Worm (Caenorhabditis elegans) whole organism, L4 larva: ENCODE data around the gene F35D2.6.

Source experiments
- D1046.2 ChIP-seq: fragments of 200-800 bp; sonication (Bioruptor generic); IDR thresholded peaks from 2 replicates; pipeline ENCODE4 v1.3.6; 2022; ENCODE audit warnings: missing genetic modification characterization, missing compliant biosample characterization
- F10B5.3 ChIP-seq: sonication (generic microtip); optimal IDR thresholded peaks from 2 replicates; lab custom pipeline; 2016; ENCODE audit warnings: mild to moderate bottlenecking, missing genetic modification characterization, missing compliant biosample characterization
- F37D6.2 ChIP-seq: sonication (generic microtip); optimal IDR thresholded peaks from 2 replicates; lab custom pipeline; 2016; ENCODE audit warnings: mild to moderate bottlenecking, missing genetic modification characterization, missing compliant biosample characterization
- F44E2.7 ChIP-seq: fragments of 200-800 bp; sonication (Bioruptor generic); IDR thresholded peaks from 2 replicates; pipeline ENCODE4 v2.1.2; 2022; ENCODE audit warnings: missing genetic modification characterization, missing compliant biosample characterization
- F49E8.2 ChIP-seq: sonication (generic microtip); optimal IDR thresholded peaks from 2 replicates; lab custom pipeline; 2016; ENCODE audit warnings: missing compliant biosample characterization, mild to moderate bottlenecking, missing genetic modification characterization, borderline replicate concordance
- R02D3.7 ChIP-seq: fragments of 150-350 bp; sonication (generic microtip); optimal IDR thresholded peaks from 3 replicates; lab custom pipeline; 2014; ENCODE audit warnings: missing biosample characterization, missing genetic modification characterization
- Y48G9A.11 ChIP-seq: fragments of 200-800 bp; sonication (Bioruptor generic); IDR thresholded peaks from 2 replicates; pipeline ENCODE4 v1.3.6; 2022; ENCODE audit warnings: missing genetic modification reagents, missing genetic modification characterization, missing compliant biosample characterization
- Y75B8A.6 ChIP-seq: fragments of 200-800 bp; sonication (Bioruptor generic); IDR thresholded peaks from 2 replicates; pipeline ENCODE4 v1.3.6; 2022; ENCODE audit warnings: missing genetic modification reagents, missing genetic modification characterization, missing compliant biosample characterization
- ZK546.5 ChIP-seq, 2 experiments: sonication (generic microtip); optimal IDR thresholded peaks; 2 replicates each; lab custom pipeline; 2017; ENCODE audit warnings: missing biosample characterization in 2 of 2, missing genetic modification characterization in 2 of 2
- ama-1 ChIP-seq: fragments of 150-350 bp; optimal IDR thresholded peaks from 2 replicates; lab custom pipeline; 2014; ENCODE audit warnings: inconsistent platforms, mixed read lengths
- ceh-20 ChIP-seq: fragments of 200-800 bp; sonication (Bioruptor generic); IDR thresholded peaks from 2 replicates; pipeline ENCODE4 v1.3.6; 2022; ENCODE audit warnings: missing genetic modification reagents, missing genetic modification characterization, missing compliant biosample characterization
- ceh-28 ChIP-seq: fragments of 150-350 bp; optimal IDR thresholded peaks from 2 replicates; lab custom pipeline; 2014; ENCODE audit warnings: missing biosample characterization, missing genetic modification reagents, missing genetic modification characterization
- ceh-62 ChIP-seq: sonication (generic microtip); optimal IDR thresholded peaks from 2 replicates; lab custom pipeline; 2017; ENCODE audit warnings: missing biosample characterization, missing genetic modification characterization
- ceh-82 ChIP-seq: sonication (generic microtip); optimal IDR thresholded peaks from 2 replicates; lab custom pipeline; 2017; ENCODE audit warnings: missing biosample characterization, missing genetic modification characterization
- ces-1 ChIP-seq: fragments of 150-350 bp; sonication (generic microtip); optimal IDR thresholded peaks from 4 replicates; lab custom pipeline; 2014; ENCODE audit warnings: missing biosample characterization, missing genetic modification reagents, missing genetic modification characterization
- cey-2 ChIP-seq: sonication (generic microtip); optimal IDR thresholded peaks from 3 replicates; lab custom pipeline; 2017; ENCODE audit warnings: missing genetic modification characterization, mild to moderate bottlenecking, missing compliant biosample characterization, antibody characterized with exemption, borderline replicate concordance; ENCODE audit not compliant: insufficient read depth
- ctbp-1 ChIP-seq: fragments of 200-800 bp; sonication (Bioruptor generic); IDR thresholded peaks from 2 replicates; pipeline ENCODE4 v1.3.6; 2022; ENCODE audit warnings: missing genetic modification reagents, missing genetic modification characterization, missing compliant biosample characterization
- daf-16 ChIP-seq, 3 experiments: sonication (generic microtip); optimal IDR thresholded peaks; 2 replicates each; lab custom pipeline; 2016 to 2017; ENCODE audit warnings: missing genetic modification characterization in 3 of 3, missing genetic modification reagents in 3 of 3, mild to moderate bottlenecking in 2 of 3, missing compliant biosample characterization in 2 of 3, missing biosample characterization in 1 of 3, moderate library complexity in 1 of 3
- daf-19 ChIP-seq: fragments of 200-800 bp; sonication (Bioruptor generic); conservative IDR thresholded peaks from 2 replicates; pipeline ENCODE4 v1.3.6; 2022; ENCODE audit warnings: missing genetic modification characterization, missing compliant biosample characterization
- dmd-6 ChIP-seq: fragments of 200-800 bp; sonication (Bioruptor generic); IDR thresholded peaks from 2 replicates; pipeline ENCODE4 v1.3.6; 2022; ENCODE audit warnings: missing genetic modification reagents, missing genetic modification characterization, missing compliant biosample characterization
- dmd-8 ChIP-seq: fragments of 200-800 bp; sonication (Bioruptor generic); IDR thresholded peaks from 2 replicates; pipeline ENCODE4 v1.3.6; 2022; ENCODE audit warnings: missing genetic modification characterization, missing compliant biosample characterization
- egl-43 ChIP-seq: fragments of 200-800 bp; sonication (Bioruptor generic); IDR thresholded peaks from 2 replicates; pipeline ENCODE4 v1.3.6; 2022; ENCODE audit warnings: missing genetic modification reagents, missing genetic modification characterization, missing compliant biosample characterization
- gei-8 ChIP-seq: fragments of 200-800 bp; sonication (Bioruptor generic); optimal IDR thresholded peaks from 2 replicates; lab custom pipeline; 2018; ENCODE audit warnings: mild to moderate bottlenecking, missing genetic modification characterization, missing compliant biosample characterization
- lim-7 ChIP-seq: fragments of 200-800 bp; sonication (Bioruptor generic); IDR thresholded peaks from 2 replicates; pipeline ENCODE4 v1.3.6; 2022; ENCODE audit warnings: missing genetic modification characterization, missing compliant biosample characterization
- lin-15B ChIP-seq: fragments of 150-350 bp; sonication (generic microtip); optimal IDR thresholded peaks from 3 replicates; lab custom pipeline; 2014; ENCODE audit warnings: missing biosample characterization, missing genetic modification characterization
- lir-3 ChIP-seq: sonication (generic microtip); optimal IDR thresholded peaks from 2 replicates; lab custom pipeline; 2016; ENCODE audit warnings: mild to moderate bottlenecking, missing genetic modification characterization, missing compliant biosample characterization
- lsy-2 ChIP-seq, 2 experiments: fragments of 150-350 bp in 1 of 2; sonication (generic microtip) in 1 of 2; optimal IDR thresholded peaks; 2 replicates each; lab custom pipeline; 2014 to 2017; ENCODE audit warnings: missing biosample characterization in 2 of 2, missing genetic modification characterization in 2 of 2
- madf-9 ChIP-seq: fragments of 200-800 bp; sonication (Bioruptor generic); conservative IDR thresholded peaks from 2 replicates; pipeline ENCODE4 v1.3.6; 2022; ENCODE audit warnings: missing genetic modification reagents, missing genetic modification characterization, missing compliant biosample characterization
- mdl-1 ChIP-seq, 2 experiments: fragments of 150-350 bp in 1 of 2; sonication (generic microtip) in 1 of 2; optimal IDR thresholded peaks; 2 replicates each; lab custom pipeline; 2014 to 2017; ENCODE audit warnings: missing biosample characterization in 2 of 2, missing genetic modification characterization in 2 of 2
- nhr-111 ChIP-seq: fragments of 200-800 bp; sonication (Bioruptor generic); optimal IDR thresholded peaks from 2 replicates; lab custom pipeline; 2018; ENCODE audit warnings: mild to moderate bottlenecking, missing genetic modification characterization, missing compliant biosample characterization
- nhr-42 ChIP-seq: fragments of 200-800 bp; sonication (Bioruptor generic); IDR thresholded peaks from 2 replicates; pipeline ENCODE4 v1.3.6; 2022; ENCODE audit warnings: missing genetic modification characterization, missing compliant biosample characterization
- pqm-1 ChIP-seq: sonication (generic microtip); optimal IDR thresholded peaks from 2 replicates; lab custom pipeline; 2017; ENCODE audit warnings: missing biosample characterization, missing genetic modification characterization
- sdz-12 ChIP-seq: fragments of 200-800 bp; sonication (Bioruptor generic); optimal IDR thresholded peaks from 2 replicates; lab custom pipeline; 2018; ENCODE audit warnings: mild to moderate bottlenecking, missing genetic modification characterization, missing compliant biosample characterization
- spr-1 ChIP-seq: sonication (generic microtip); optimal IDR thresholded peaks from 2 replicates; lab custom pipeline; 2016; ENCODE audit warnings: mild to moderate bottlenecking, missing genetic modification characterization, missing compliant biosample characterization
- spr-3 ChIP-seq: fragments of 200-800 bp; sonication (Bioruptor generic); optimal IDR thresholded peaks from 2 replicates; lab custom pipeline; 2018; ENCODE audit warnings: mild to moderate bottlenecking, missing genetic modification characterization, missing compliant biosample characterization
- unc-62 ChIP-seq, 3 experiments: fragments of 150-350 bp in 1 of 3; sonication (generic microtip); optimal IDR thresholded peaks in 2 of 3; peaks in 1 of 3; 1 replicate in 1 of 3; 2 replicates in 2 of 3; lab custom pipeline; 2014 to 2017; ENCODE audit warnings: missing biosample characterization in 3 of 3, missing genetic modification characterization in 3 of 3, missing genetic modification reagents in 3 of 3, missing genotype in 1 of 3
- vab-7 ChIP-seq: fragments of 200-800 bp; sonication (Bioruptor generic); IDR thresholded peaks from 2 replicates; pipeline ENCODE4 v1.3.6; 2022; ENCODE audit warnings: missing genetic modification reagents, missing genetic modification characterization, missing compliant biosample characterization
- ztf-11 ChIP-seq: fragments of 150-350 bp; optimal IDR thresholded peaks from 2 replicates; lab custom pipeline; 2014; ENCODE audit warnings: missing biosample characterization, missing genetic modification characterization
- ztf-7 ChIP-seq: fragments of 150-350 bp; optimal IDR thresholded peaks from 2 replicates; lab custom pipeline; 2014; ENCODE audit warnings: missing biosample characterization, missing genetic modification characterization

The F35D2.6 gene

ce11 chrII:7623466-7623865 lies 46.0 kb downstream of the F35D2.6 start (continued):
- TF ChIP-seq dmd-6 (GFP tag; lab: Robert Waterston, UW) (peak; percentile 51; the same call in 1 of the 2 replicates), F49E8.2 (tag; lab: Kevin White, UChicago) (no peak), D1046.2 (GFP tag; lab: Robert Waterston, UW) (no peak), F44E2.7 (GFP tag; lab: Robert Waterston, UW) (no peak), Y75B8A.6 (no peak)

ce11 chrII:7624272-7624671 lies 46.8 kb downstream of the F35D2.6 start:
- TF ChIP-seq ama-1 (no peak), lim-7 (no peak), ceh-20 (no peak), ces-1 (GFP tag; lab: Kevin White, UChicago) (no peak), R02D3.7 (tag; lab: Kevin White, UChicago) (no peak), lsy-2 (tag; optimal IDR thresholded peaks at IDR 0.05; lab: Kevin White, UChicago) (no peak), ctbp-1 (no peak), egl-43 (no peak), daf-19 (GFP tag; lab: Robert Waterston, UW) (no peak), spr-3 (GFP tag; lab: Kevin White, UChicago) (no peak), cey-2 (tag; lab: Kevin White, UChicago) (no peak), ceh-28 (tag; lab: Kevin White, UChicago) (no peak), dmd-8 (GFP tag; lab: Robert Waterston, UW) (no peak), ztf-11 (tag; lab: Kevin White, UChicago) (no peak), Y48G9A.11 (GFP tag; lab: Robert Waterston, UW) (no peak), gei-8 (GFP tag; lab: Kevin White, UChicago) (no peak), ztf-7 (no peak), sdz-12 (no peak), lir-3 (no peak)

- TF ChIP-seq ceh-20 (no peak), nhr-111 (GFP tag; lab: Kevin White, UChicago) (no peak), unc-62 (GFP tag; optimal IDR thresholded peaks at IDR 0.05 in 1 of 2; lab: Kevin White, UChicago) (peak in 1 of 2 experiments; percentile 49), unc-62 (tag; optimal IDR thresholded peaks at IDR 0.05; lab: Kevin White, UChicago) (no peak), F37D6.2 (tag; lab: Kevin White, UChicago) (no peak), pqm-1 (tag; lab: Kevin White, UChicago) (no peak), mdl-1 (tag; optimal IDR thresholded peaks at IDR 0.05; lab: Kevin White, UChicago) (no peak), egl-43 (0 out of 2 replicates have a peak, but pooled peaks have one; percentile 31), madf-9 (GFP tag; lab: Robert Waterston, UW) (no peak), ZK546.5 (tag; optimal IDR thresholded peaks at IDR 0.05; lab: Kevin White, UChicago) (no peak), nhr-42 (GFP tag; lab: Robert Waterston, UW) (no peak), F10B5.3 (tag; lab: Kevin White, UChicago) (no peak), spr-1 (tag; lab: Kevin White, UChicago) (no peak), vab-7 (GFP tag; lab: Robert Waterston, UW) (0 out of 2 replicates have a peak, but pooled peaks have one; percentile 30), ces-1 (GFP tag; lab: Kevin White, UChicago) (peak; percentile 25), daf-16 (GFP tag; optimal IDR thresholded peaks at IDR 0.05; lab: Kevin White, UChicago) (no peak), daf-16 (tag; optimal IDR thresholded peaks at IDR 0.05; lab: Kevin White, UChicago) (no peak), ceh-82 (tag; lab: Kevin White, UChicago) (no peak), lin-15B (tag; lab: Kevin White, UChicago) (no peak), R02D3.7 (tag; lab: Kevin White, UChicago) (no peak), ceh-62 (tag; lab: Kevin White, UChicago) (no peak)
Measured at ce11 chrII:7624995-7625394, 47.5 kb downstream of the F35D2.6 start.
